Worm (Caenorhabditis elegans): ENCODE results near the gene rpn-13.

DNA sequence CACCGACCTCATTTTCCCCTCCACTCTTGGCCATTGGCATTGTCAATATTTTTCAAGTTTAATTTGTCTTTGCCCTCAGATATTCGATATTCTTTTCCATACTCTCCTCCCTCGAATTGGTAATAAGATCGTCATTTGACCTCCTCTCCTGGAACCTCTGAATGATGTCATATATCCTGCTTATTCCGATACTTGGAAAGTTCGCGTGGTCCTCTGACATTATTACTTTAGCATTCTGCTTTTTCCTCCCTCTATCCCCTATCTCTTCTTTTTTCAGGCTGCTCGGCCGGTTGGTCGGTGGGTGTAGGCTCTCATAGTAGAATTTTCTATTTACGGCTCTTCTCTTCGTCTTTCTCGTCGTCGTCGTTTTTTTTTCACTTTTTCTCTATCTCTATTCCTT is 10.7 kb upstream of the rpn-13 start:
- TF ChIP-seq hlh-6 (tag; optimal IDR thresholded peaks at IDR 0.05) (no peak), mec-3 (tag; optimal IDR thresholded peaks at IDR 0.05; ENCODE audit: borderline replicate concordance) (no peak), pha-4 (tag; optimal IDR thresholded peaks at IDR 0.05) (no peak), pqm-1 (tag; optimal IDR thresholded peaks at IDR 0.05) (no peak), dve-1 (tag; optimal IDR thresholded peaks at IDR 0.05) (no peak), unc-3 (GFP tag; conservative IDR thresholded peaks at IDR 0.05) (no peak), unc-3 (tag; optimal IDR thresholded peaks at IDR 0.05) (no peak), F13H6.1 (tag; optimal IDR thresholded peaks at IDR 0.05) (no peak), elt-4 (tag; optimal IDR thresholded peaks at IDR 0.05) (no peak)

All from whole organism, late embryonic.